Fruit fly (Drosophila melanogaster) S2 (cell line): ENCODE data around the gene Cyp4ac2.

Experiments used
- CG8478 ChIP-seq: fragments of >200 bp; optimal IDR thresholded peaks from 2 replicates; lab custom pipeline; 2018
- CTCF ChIP-seq, 2 experiments: fragments of >200 bp; optimal IDR thresholded peaks; 2 replicates each; lab custom pipeline; 2018

Cyp4ac2 gene

DNA sequence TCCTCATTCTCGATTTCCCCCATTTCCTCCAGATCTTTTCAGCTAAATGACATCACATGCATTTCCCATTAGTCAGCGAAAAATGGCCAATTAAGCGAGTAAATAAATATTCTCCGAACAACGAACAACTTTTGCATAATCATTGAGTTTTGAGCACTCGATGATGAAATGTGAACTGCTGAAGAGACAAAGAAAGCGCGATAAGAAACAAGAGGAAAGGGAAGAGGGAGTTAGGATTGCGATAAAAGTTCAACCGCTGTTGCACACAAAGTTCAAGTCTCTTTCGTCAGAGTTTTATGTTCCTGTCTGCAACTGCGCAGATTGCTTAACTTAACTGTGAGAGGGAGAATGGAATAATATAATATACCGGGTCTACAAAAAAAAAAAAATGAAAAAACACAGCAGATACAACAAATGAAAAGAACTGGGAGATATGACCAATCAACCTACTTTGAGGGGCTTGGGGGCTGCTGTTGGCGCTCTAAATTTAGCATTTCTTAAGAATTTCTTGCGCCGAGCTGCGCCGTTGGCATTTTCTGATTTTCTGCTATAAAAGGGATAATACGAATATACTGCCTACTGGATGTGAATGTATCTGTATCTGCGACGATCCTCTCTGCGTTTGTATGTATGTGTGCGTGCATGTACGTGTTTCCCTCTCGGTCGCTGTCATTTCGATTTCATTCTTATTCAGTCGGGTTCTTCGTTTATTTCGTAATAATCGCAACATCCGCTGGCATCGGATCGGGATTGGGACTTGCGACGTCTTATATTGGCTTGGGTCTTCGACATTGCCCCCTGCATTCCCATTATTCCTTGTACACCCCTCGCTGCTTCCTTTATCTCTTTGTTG lies 28.4 kb downstream of the Cyp4ac2 start:
- TF ChIP-seq CG8478 (lab: Kevin White, UChicago) (no peak), CTCF (optimal IDR thresholded peaks at IDR 0.05; lab: Kevin White, UChicago) (no peak)

DNA sequence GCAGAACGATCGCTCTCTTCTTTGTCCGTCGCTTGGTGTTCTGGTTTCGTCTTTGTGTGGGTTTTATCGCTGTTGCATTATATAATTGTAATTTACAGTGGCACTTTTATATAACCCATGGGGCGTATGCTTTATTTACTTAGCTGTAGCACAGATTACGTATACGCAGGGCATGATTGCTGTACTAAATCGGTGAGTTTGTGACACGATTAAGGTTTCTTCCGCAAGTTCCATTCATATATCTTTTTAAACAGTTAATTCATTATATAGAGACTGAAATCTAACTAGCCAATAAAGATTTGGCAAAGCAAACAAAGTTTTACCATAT lies 29.0 kb downstream of the Cyp4ac2 start:
- no peak for TF ChIP-seq CG8478 (lab: Kevin White, UChicago)
- TF ChIP-seq CTCF (optimal IDR thresholded peaks at IDR 0.05; lab: Kevin White, UChicago), result no peak

DNA sequence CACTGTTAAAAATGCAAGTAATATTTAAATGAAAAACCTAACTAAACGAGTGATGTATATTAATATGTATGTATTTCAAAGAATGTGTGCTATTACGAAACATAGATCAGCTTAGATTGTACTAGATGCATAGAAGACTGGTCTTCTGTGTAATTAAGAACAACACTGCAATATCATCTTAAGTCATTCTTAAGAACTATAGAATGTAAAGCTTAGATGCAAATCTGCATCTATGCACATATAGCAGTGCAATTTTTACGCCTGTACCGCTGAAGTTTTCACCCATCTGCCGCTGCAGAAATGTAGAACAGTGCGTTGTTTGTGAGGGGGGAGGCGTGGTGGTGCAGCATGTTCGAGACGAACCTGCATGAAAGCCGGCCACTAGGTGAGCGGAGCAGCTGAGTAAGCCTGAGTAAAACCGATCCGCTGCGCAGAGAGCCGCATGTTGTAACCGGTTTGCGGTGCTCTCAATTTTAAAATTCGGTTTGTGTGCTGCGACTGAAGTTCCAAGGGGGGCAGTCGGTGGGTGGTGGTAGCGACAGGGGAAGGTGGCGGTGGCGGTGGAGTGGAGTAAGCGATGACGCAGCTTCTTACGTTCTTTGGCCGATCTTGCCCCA lies 30.6 kb downstream of the Cyp4ac2 start:
- TF ChIP-seq CG8478 (lab: Kevin White, UChicago) (no peak), CTCF (optimal IDR thresholded peaks at IDR 0.05; lab: Kevin White, UChicago) (no peak)

DNA sequence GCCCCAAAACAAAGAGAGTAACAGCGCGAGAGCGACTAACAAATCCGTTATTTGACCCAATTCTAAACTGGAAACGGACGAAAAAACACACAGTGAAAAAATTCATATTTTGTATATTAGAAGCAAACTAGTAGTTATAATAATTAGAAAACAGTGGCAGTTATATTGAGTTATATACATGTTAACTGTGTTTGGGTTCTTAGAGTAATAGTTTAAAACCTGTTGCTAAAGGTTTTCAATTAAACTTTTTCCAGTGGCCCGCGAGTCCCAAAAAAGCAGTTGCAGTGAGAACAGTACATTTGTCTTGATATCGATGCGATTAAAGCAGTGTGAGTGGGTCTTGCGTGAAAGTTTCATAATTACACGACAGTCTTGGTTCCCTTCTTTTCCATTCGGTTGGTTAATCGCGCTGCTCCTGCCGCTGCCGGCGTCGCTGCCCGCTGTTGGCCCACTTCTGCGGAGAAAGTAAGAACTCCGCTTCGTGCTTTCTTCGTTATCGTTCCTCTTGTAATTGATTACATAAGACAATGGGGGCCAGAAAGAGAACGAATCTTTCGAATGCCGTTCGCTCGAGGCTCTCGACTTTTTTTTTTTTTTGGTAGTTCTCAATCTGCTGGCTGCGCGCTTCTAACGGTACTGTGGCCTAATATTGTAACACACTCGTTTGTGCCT lies 31.2 kb downstream of the Cyp4ac2 start:
- TF ChIP-seq CTCF (optimal IDR thresholded peaks at IDR 0.05; lab: Kevin White, UChicago) (no peak), CG8478 (lab: Kevin White, UChicago) (no peak)

DNA sequence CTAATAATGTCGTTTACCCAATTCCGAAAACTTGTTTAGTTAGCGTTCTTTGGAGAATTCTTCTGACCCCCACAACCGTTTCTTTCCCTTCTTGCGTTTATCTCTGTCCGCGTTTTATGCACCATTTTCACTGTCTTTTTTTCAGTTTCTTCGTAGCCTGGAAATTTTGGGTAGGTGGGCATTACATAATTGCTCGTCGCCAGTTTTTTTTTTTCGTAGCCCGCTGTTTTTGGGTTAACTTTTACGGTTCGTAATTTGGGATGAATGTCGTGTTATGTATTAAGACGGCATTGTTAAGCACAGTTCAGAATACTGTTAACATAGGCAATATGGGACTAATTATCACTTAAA lies 31.7 kb downstream of the Cyp4ac2 start:
- TF ChIP-seq CG8478 (lab: Kevin White, UChicago), result no peak
- no peak for TF ChIP-seq CTCF (optimal IDR thresholded peaks at IDR 0.05; lab: Kevin White, UChicago)

DNA sequence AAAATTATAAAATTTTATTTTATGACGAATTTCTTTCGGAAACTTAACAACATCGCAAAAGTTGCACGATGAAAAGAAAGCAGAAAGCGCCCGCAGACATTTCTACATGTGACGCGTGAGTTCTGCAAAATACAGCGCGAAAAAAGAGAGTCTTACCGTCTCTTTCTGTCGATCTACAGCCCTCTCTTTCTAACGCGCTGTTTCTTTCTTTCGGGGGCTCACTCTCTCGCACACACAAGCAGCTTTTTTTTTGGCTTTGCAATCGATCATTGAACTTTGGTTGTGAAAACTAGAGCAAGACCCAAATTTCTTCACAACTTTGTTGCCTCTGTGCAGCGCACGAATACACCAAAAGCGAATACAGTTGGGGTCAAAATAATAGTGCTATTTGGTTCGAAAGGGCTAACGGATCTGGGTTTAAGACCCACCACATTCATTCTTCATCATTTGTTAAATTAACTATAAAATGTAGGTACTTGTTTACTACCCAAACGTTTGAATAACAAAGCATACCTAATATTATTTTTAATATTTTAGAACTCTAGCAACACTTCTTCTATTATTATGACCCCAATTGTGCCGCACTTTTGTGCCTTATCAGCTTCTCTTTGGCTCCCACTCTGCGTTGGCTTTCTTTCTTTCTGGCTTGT lies 32.9 kb downstream of the Cyp4ac2 start:
- no peak for TF ChIP-seq CG8478 (lab: Kevin White, UChicago)
- no peak for TF ChIP-seq CTCF (optimal IDR thresholded peaks at IDR 0.05; lab: Kevin White, UChicago)

DNA sequence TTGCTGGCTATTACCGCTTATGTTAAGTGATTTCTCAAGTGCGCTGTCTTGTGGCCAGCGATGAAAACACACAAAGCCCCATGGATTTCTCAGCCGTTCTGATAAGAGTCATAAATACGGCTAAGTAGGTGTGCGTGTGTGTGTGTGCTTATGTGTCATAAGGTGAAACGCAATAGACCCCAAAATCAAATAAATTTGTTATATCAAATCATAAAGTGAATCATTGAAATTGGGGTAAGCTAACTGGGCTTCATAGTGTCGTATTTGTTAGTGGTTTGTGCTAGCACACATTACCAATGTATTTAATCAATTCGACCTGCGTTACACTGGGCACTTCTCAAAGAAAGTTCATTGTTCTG lies 33.4 kb downstream of the Cyp4ac2 start:
- TF ChIP-seq CTCF (optimal IDR thresholded peaks at IDR 0.05; lab: Kevin White, UChicago), result no peak
- TF ChIP-seq CG8478 (lab: Kevin White, UChicago), result no peak

DNA sequence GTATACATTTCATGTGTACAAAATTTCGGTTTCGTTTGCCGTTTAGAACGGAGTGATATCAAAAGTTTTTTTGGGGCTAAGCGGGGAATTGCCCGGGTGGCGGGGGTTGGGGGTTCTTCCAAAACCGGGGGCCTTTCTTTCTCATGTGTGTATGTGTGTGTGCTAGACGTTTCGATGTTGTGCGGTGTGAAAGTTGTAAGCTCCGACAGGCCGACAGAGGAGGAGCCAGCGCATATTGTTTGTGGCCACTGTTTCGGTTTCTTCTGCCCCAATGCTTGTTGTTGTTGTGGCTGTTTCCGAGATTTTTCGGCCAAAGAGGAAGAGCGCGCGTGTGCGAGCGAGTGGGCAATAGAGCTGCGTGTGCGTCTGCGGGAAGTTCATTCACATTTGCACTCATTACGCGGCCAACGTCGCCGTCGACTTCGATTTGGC lies 34.1 kb downstream of the Cyp4ac2 start:
- TF ChIP-seq CG8478 (lab: Kevin White, UChicago) (no peak), CTCF (optimal IDR thresholded peaks at IDR 0.05; lab: Kevin White, UChicago) (no peak)

DNA sequence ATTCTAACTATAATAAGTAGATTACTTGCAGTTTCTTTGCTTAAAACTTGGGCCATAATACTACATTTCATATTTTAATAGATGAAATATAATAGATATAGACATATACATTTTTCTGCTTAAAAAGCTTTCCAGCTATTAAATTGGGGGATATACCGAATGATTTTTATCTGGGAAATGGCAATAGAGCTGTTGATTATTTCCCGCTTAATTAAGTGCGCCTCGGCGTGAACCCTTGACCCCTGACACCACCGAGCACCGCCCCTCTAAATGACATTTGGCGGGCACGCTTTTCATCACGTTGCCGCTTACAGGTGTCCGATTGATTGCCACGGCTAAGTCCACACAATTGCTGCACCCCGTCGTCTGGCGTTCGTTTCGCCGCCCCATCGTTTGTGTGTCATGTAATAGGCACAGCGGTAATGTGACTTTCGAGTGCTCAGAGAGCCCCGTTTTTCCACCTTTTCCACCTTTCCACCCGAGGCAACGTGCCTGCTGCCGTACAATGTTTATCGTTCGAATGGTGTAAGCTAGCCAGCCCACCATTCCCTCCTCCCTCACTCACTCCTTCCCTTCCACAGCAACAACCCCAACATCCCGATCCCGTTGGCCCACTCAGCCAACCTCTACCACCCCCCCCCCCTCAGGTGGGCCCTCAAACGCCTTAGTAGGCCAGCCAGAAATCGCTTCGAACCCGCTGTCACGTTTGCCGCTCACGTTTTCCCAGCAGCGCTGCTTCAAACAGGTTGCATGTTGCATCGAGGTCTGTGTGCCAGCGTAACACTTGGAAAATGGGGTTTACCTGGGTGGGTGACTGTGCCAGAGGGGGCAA lies 34.8 kb downstream of the Cyp4ac2 start:
- TF ChIP-seq CTCF (optimal IDR thresholded peaks at IDR 0.05; lab: Kevin White, UChicago) (no peak), CG8478 (lab: Kevin White, UChicago) (no peak)

DNA sequence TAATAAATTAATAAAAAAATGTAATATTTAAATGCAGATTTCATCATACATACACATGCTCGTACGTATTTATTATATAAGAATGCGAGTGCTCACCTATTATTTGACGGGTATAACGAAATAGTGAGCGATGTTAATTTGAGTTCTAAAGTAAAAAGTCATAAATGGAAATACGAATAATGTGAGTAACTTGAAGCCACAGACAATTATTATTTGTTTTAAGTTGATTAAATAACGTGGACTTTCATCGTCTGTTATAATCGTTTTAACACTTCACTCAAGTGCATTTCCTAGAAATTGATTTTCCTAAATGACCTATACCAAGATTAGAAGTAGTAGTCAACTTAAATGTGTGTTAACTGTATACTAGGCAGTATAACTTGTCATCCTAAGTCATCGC lies 36.1 kb downstream of the Cyp4ac2 start:
- TF ChIP-seq CTCF (optimal IDR thresholded peaks at IDR 0.05; lab: Kevin White, UChicago), result no peak
- TF ChIP-seq CG8478 (lab: Kevin White, UChicago), result no peak

DNA sequence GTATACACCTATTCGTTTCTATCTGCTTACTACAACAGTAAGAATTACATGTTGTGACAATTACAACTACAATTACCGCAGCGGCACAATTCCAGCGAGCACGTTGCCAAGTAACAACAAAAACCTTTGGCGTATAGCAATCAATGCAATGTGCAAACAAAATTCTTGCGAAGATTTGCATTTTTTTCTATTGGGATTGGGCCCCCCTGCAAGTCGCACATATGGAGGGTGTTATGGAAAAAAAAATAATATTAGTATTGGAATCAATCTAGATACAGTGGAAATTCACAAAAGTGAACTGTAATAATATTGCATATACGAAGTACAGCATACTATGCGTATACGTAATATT lies 36.5 kb downstream of the Cyp4ac2 start:
- TF ChIP-seq CG8478 (lab: Kevin White, UChicago), result no peak
- no peak for TF ChIP-seq CTCF (optimal IDR thresholded peaks at IDR 0.05; lab: Kevin White, UChicago)

DNA sequence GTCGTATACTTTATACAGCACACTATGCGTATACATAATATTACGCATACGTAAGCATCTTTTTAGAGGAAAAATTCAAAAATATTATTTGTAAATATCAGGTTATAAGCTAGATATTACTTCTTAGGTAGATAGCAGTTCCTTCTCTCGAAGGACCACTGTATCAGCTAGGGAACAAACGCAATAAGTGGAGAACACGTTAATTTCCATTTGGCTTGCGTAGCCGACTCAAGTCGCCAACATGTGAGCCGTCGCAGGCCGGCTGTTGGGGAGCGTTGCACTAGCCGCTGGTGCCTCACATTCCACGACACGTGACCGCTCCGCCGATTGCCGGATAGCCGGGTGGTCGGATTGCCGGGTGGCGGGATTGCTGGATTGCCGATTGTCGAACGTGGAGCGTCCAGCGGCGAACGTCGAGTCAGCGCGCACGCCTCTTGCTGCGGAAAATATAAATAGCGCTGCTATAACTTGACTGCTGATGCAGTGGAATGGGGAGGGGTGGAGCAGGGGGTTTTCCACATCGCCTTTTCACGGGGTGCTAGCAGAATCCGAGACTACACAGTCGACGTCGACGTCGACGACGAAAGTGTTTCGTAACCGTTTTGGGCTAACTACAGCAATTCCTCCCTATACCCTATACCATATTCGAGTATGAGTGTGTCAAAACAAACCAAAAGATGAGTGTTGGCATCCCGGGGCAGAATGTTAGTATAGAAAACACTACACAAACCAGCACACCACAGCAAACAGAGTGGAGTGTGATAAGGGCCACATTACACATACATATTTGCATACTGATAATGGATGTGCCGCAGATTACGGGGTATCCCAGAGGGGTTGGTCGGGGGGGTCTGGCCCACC lies 37.1 kb downstream of the Cyp4ac2 start:
- no peak for TF ChIP-seq CG8478 (lab: Kevin White, UChicago)
- no peak for TF ChIP-seq CTCF (optimal IDR thresholded peaks at IDR 0.05; lab: Kevin White, UChicago)

DNA sequence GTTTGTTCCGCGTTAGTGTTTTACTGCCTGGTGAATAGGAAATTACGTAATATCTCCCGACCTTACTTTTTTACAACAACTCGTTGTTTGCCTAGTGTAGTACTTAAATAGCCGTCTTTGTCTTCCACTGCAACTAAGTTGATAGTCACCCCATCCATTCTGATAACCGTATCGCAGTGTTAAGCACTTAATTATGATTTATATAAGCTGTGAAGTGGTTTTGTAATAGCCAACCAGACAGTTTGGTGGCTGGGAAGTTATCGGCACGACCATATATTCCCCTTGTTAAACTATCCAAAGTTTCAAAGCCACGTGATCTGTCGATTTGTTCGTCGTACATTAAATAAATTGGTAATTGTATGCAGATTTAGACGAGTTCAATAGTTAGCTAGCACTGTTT lies 38.2 kb downstream of the Cyp4ac2 start:
- TF ChIP-seq CTCF (optimal IDR thresholded peaks at IDR 0.05; lab: Kevin White, UChicago) (no peak), CG8478 (lab: Kevin White, UChicago) (no peak)
